Worm (Caenorhabditis elegans) whole organism, L1 larva: Measurements from ENCODE around the gene fipr-6.

Source experiments
- C16A3.4 ChIP-seq: fragments of 150-350 bp; optimal IDR thresholded peaks from 2 replicates; lab custom pipeline; 2014; ENCODE audit warnings: missing biosample characterization, missing genetic modification characterization
- F16B12.6 ChIP-seq: fragments of 150-350 bp; optimal IDR thresholded peaks from 2 replicates; lab custom pipeline; 2014; ENCODE audit warnings: missing biosample characterization, missing genetic modification characterization
- aly-2 ChIP-seq: fragments of 150-350 bp; optimal IDR thresholded peaks from 2 replicates; lab custom pipeline; 2014; ENCODE audit warnings: missing biosample characterization, missing genetic modification characterization
- ceh-8 ChIP-seq: fragments of 200-800 bp; sonication (Bioruptor generic); optimal IDR thresholded peaks from 2 replicates; lab custom pipeline; 2018; ENCODE audit warnings: mild to moderate bottlenecking, missing genetic modification characterization, moderate library complexity, missing compliant biosample characterization
- ceh-82 ChIP-seq, 3 experiments: fragments of 150-350 bp in 1 of 3; sonication (generic microtip) in 2 of 3; optimal IDR thresholded peaks; 2 replicates each; lab custom pipeline; 2014 to 2017; ENCODE audit warnings: missing biosample characterization in 3 of 3, missing genetic modification characterization in 3 of 3
- ceh-88 ChIP-seq: fragments of 200-800 bp; sonication (Bioruptor generic); IDR thresholded peaks from 2 replicates; pipeline ENCODE4 v1.3.6; 2022; ENCODE audit warnings: missing genetic modification characterization, missing compliant biosample characterization
- ceh-90 ChIP-seq: sonication (generic microtip); optimal IDR thresholded peaks from 2 replicates; lab custom pipeline; 2016; ENCODE audit warnings: missing genetic modification characterization, missing compliant biosample characterization
- dpl-1 ChIP-seq, 3 experiments: fragments of 150-350 bp in 2 of 3; sonication (generic microtip) in 1 of 3; optimal IDR thresholded peaks; 2 replicates each; lab custom pipeline; 2014 to 2017; ENCODE audit warnings: missing biosample characterization in 3 of 3, missing genetic modification characterization in 3 of 3, missing genetic modification reagents in 3 of 3
- dsc-1 ChIP-seq: sonication (generic microtip); optimal IDR thresholded peaks from 2 replicates; lab custom pipeline; 2016; ENCODE audit warnings: mild to moderate bottlenecking, missing genetic modification characterization, missing compliant biosample characterization
- efl-1 ChIP-seq, 4 experiments: fragments of 150-350 bp; optimal IDR thresholded peaks in 3 of 4; peaks in 1 of 4; 1 replicate in 1 of 4; 2 replicates in 3 of 4; lab custom pipeline; 2014; ENCODE audit warnings: missing biosample characterization in 2 of 4, missing genetic modification characterization in 2 of 4, missing genetic modification reagents in 2 of 4
- ets-5 ChIP-seq: fragments of 200-800 bp; sonication (Bioruptor generic); IDR thresholded peaks from 2 replicates; pipeline ENCODE4 v1.3.6; 2022; ENCODE audit warnings: missing genetic modification characterization, missing compliant biosample characterization
- fkh-10 ChIP-seq: sonication (generic microtip); optimal IDR thresholded peaks from 2 replicates; lab custom pipeline; 2017; ENCODE audit warnings: missing biosample characterization, missing genetic modification reagents, missing genetic modification characterization
- fkh-4 ChIP-seq: sonication (generic microtip); optimal IDR thresholded peaks from 2 replicates; lab custom pipeline; 2016; ENCODE audit warnings: missing compliant biosample characterization, missing genetic modification characterization, borderline replicate concordance
- fkh-8 ChIP-seq: sonication (generic microtip); optimal IDR thresholded peaks from 2 replicates; lab custom pipeline; 2016; ENCODE audit warnings: mild to moderate bottlenecking, missing genetic modification characterization, missing compliant biosample characterization
- fos-1 ChIP-seq: fragments of 150-350 bp; optimal IDR thresholded peaks from 2 replicates; lab custom pipeline; 2014; ENCODE audit warnings: missing biosample characterization, missing genetic modification characterization
- grh-1 ChIP-seq: fragments of 200-800 bp; sonication (Bioruptor generic); IDR thresholded peaks from 2 replicates; pipeline ENCODE4 v1.3.6; 2022; ENCODE audit warnings: missing genetic modification reagents, missing genetic modification characterization, missing compliant biosample characterization
- hlh-4 ChIP-seq: sonication (generic microtip); optimal IDR thresholded peaks from 2 replicates; lab custom pipeline; 2016; ENCODE audit warnings: mild to moderate bottlenecking, missing genetic modification characterization, missing compliant biosample characterization
- hpl-2 ChIP-seq: fragments of 150-350 bp; optimal IDR thresholded peaks from 2 replicates; lab custom pipeline; 2014; ENCODE audit warnings: missing biosample characterization, missing genetic modification reagents, missing genetic modification characterization
- irx-1 ChIP-seq: sonication (generic microtip); optimal IDR thresholded peaks from 2 replicates; lab custom pipeline; 2016; ENCODE audit warnings: missing genetic modification characterization, missing compliant biosample characterization
- lin-13 ChIP-seq: fragments of 150-350 bp; optimal IDR thresholded peaks from 2 replicates; lab custom pipeline; 2014; ENCODE audit warnings: missing biosample characterization, missing genetic modification reagents, missing genetic modification characterization
- lin-14 ChIP-seq: fragments of 200-800 bp; sonication (Bioruptor generic); optimal IDR thresholded peaks from 2 replicates; lab custom pipeline; 2018; ENCODE audit warnings: mild to moderate bottlenecking, missing genetic modification characterization, moderate library complexity, missing compliant biosample characterization
- lin-35 ChIP-seq, 2 experiments: fragments of 150-350 bp; optimal IDR thresholded peaks; 2 replicates each; lab custom pipeline; 2014; ENCODE audit warnings: missing biosample characterization in 2 of 2, missing genetic modification characterization in 2 of 2, missing genetic modification reagents in 2 of 2
- lir-3 ChIP-seq: sonication (generic microtip); optimal IDR thresholded peaks from 2 replicates; lab custom pipeline; 2016; ENCODE audit warnings: mild to moderate bottlenecking, missing genetic modification characterization, moderate library complexity, missing compliant biosample characterization; ENCODE audit not compliant: poor library complexity
- lsy-2 ChIP-seq, 2 experiments: fragments of 150-350 bp; optimal IDR thresholded peaks; 2 replicates each; lab custom pipeline; 2014; ENCODE audit warnings: missing biosample characterization in 2 of 2, missing genetic modification characterization in 2 of 2
- mab-9 ChIP-seq: fragments of 200-800 bp; sonication (Bioruptor generic); IDR thresholded peaks from 2 replicates; pipeline ENCODE4 v1.3.6; 2022; ENCODE audit warnings: missing genetic modification reagents, missing genetic modification characterization, missing compliant biosample characterization
- mdl-1 ChIP-seq, 2 experiments: fragments of 150-350 bp; optimal IDR thresholded peaks; 2 replicates each; lab custom pipeline; 2014 to 2017; ENCODE audit warnings: missing biosample characterization in 2 of 2, missing genetic modification characterization in 2 of 2, inconsistent platforms in 1 of 2
- mep-1 ChIP-seq: fragments of 150-350 bp; optimal IDR thresholded peaks from 2 replicates; lab custom pipeline; 2014; ENCODE audit warnings: missing biosample characterization, missing genetic modification characterization
- nhr-11 ChIP-seq: fragments of 150-350 bp; optimal IDR thresholded peaks from 2 replicates; lab custom pipeline; 2014; ENCODE audit warnings: missing biosample characterization, missing genetic modification characterization
- nhr-12 ChIP-seq: sonication (generic microtip); optimal IDR thresholded peaks from 2 replicates; lab custom pipeline; 2017; ENCODE audit warnings: missing biosample characterization, missing genetic modification characterization
- nhr-19 ChIP-seq: fragments of 200-800 bp; sonication (Bioruptor generic); conservative IDR thresholded peaks from 2 replicates; pipeline ENCODE4 v1.3.6; 2022; ENCODE audit warnings: missing genetic modification characterization, missing compliant biosample characterization
- nhr-20 ChIP-seq: sonication (generic microtip); optimal IDR thresholded peaks from 2 replicates; lab custom pipeline; 2016; ENCODE audit warnings: mild to moderate bottlenecking, missing genetic modification characterization, missing compliant biosample characterization
- nhr-47 ChIP-seq: sonication (generic microtip); optimal IDR thresholded peaks from 2 replicates; lab custom pipeline; 2016; ENCODE audit warnings: mild to moderate bottlenecking, missing genetic modification characterization, moderate library complexity, missing compliant biosample characterization
- nhr-71 ChIP-seq: sonication (generic microtip); optimal IDR thresholded peaks from 2 replicates; lab custom pipeline; 2016; ENCODE audit warnings: mild to moderate bottlenecking, missing genetic modification characterization, moderate library complexity, missing compliant biosample characterization
- nhr-76 ChIP-seq: sonication (generic microtip); optimal IDR thresholded peaks from 2 replicates; lab custom pipeline; 2017; ENCODE audit warnings: missing biosample characterization, missing genetic modification characterization
- nhr-77 ChIP-seq: fragments of 150-350 bp; optimal IDR thresholded peaks from 2 replicates; lab custom pipeline; 2014; ENCODE audit warnings: missing biosample characterization, missing genetic modification characterization
- nhr-84 ChIP-seq: sonication (generic microtip); optimal IDR thresholded peaks from 2 replicates; lab custom pipeline; 2017; ENCODE audit warnings: missing biosample characterization, missing genetic modification characterization
- nhr-85 ChIP-seq: sonication (generic microtip); peaks from one replicate; lab custom pipeline; 2016; ENCODE audit warnings: missing genetic modification characterization, inconsistent platforms, missing compliant biosample characterization
- pax-3 ChIP-seq: fragments of 200-800 bp; sonication (Bioruptor generic); optimal IDR thresholded peaks from 2 replicates; lab custom pipeline; 2018; ENCODE audit warnings: mild to moderate bottlenecking, missing genetic modification characterization, moderate library complexity, missing compliant biosample characterization
- snu-23 ChIP-seq: sonication (generic microtip); optimal IDR thresholded peaks from 2 replicates; lab custom pipeline; 2016; ENCODE audit warnings: missing genetic modification characterization, missing compliant biosample characterization
- sox-4 ChIP-seq: sonication (generic microtip); optimal IDR thresholded peaks from 2 replicates; lab custom pipeline; 2016; ENCODE audit warnings: missing genetic modification characterization, missing compliant biosample characterization
- swsn-7 ChIP-seq: sonication (generic microtip); optimal IDR thresholded peaks from 2 replicates; lab custom pipeline; 2016; ENCODE audit warnings: missing genetic modification characterization, missing compliant biosample characterization
- unc-130 ChIP-seq: fragments of 150-350 bp; optimal IDR thresholded peaks from 2 replicates; lab custom pipeline; 2017; ENCODE audit warnings: missing biosample characterization, missing genetic modification characterization, inconsistent platforms
- unc-86 ChIP-seq: sonication (generic microtip); optimal IDR thresholded peaks from 2 replicates; lab custom pipeline; 2016; ENCODE audit warnings: missing genetic modification characterization, missing compliant biosample characterization
- xbp-1 ChIP-seq: sonication (generic microtip); optimal IDR thresholded peaks from 2 replicates; lab custom pipeline; 2016; ENCODE audit warnings: missing genetic modification characterization, missing compliant biosample characterization
- ztf-4 ChIP-seq: fragments of 150-350 bp; optimal IDR thresholded peaks from 2 replicates; lab custom pipeline; 2014; ENCODE audit warnings: missing biosample characterization, missing genetic modification characterization

fipr-6 gene

ce11 chrV:10245615-10246014 lies 14.6 kb downstream of the fipr-6 start:
- peak; percentile 6 for TF ChIP-seq dsc-1 (tag; lab: Kevin White, UChicago)
- TF ChIP-seq unc-86 (tag; lab: Kevin White, UChicago) = no peak
- no peak for TF ChIP-seq swsn-7 (tag; lab: Kevin White, UChicago)
- no peak for TF ChIP-seq pax-3
- no peak for TF ChIP-seq fos-1 (tag; lab: Kevin White, UChicago)

ce11 chrV:10246443-10246885 lies 15.4 kb downstream of the fipr-6 start:
- TF ChIP-seq dsc-1 (tag; lab: Kevin White, UChicago) = peak; percentile 91
- no peak for TF ChIP-seq aly-2 (tag; lab: Kevin White, UChicago)
- TF ChIP-seq lin-13 = peak; percentile 13
- 0 out of 2 replicates have a peak, but pooled peaks have one; percentile 48 for TF ChIP-seq ceh-88 (GFP tag; lab: Robert Waterston, UW)
- TF ChIP-seq F16B12.6 (tag; lab: Kevin White, UChicago) = no peak
- TF ChIP-seq hlh-4 (tag; lab: Kevin White, UChicago) = no peak
- TF ChIP-seq grh-1 (GFP tag; lab: Robert Waterston, UW) = no peak
- TF ChIP-seq nhr-84 (tag; lab: Kevin White, UChicago) = no peak
- peak; percentile 89 for TF ChIP-seq fkh-8 (tag; lab: Kevin White, UChicago)
- TF ChIP-seq mab-9 (GFP tag; lab: Robert Waterston, UW) = 0 out of 2 replicates have a peak, but pooled peaks have one; percentile 51
- TF ChIP-seq swsn-7 (tag; lab: Kevin White, UChicago) = peak; percentile 42
- TF ChIP-seq nhr-12 (tag; lab: Kevin White, UChicago) = no peak
- peak; percentile 59 for TF ChIP-seq unc-130 (tag; lab: Kevin White, UChicago)
- peak; percentile 37 for TF ChIP-seq nhr-19 (GFP tag; lab: Robert Waterston, UW)
- TF ChIP-seq lsy-2 (tag; optimal IDR thresholded peaks at IDR 0.05; lab: Kevin White, UChicago) = peak; percentile 53 to 57
- TF ChIP-seq efl-1 (optimal IDR thresholded peaks at IDR 0.05; lab: Kevin White, UChicago) = peak; percentile 35 to 53
- peak; percentile 42 to 79 for TF ChIP-seq efl-1 (GFP tag; optimal IDR thresholded peaks at IDR 0.05 in 1 of 2; lab: Kevin White, UChicago)
- peak; percentile 44 for TF ChIP-seq mep-1 (tag; lab: Kevin White, UChicago)
- peak; percentile 41 for TF ChIP-seq ztf-4 (tag; lab: Kevin White, UChicago)
- no peak for TF ChIP-seq nhr-76 (tag; lab: Kevin White, UChicago)
- TF ChIP-seq lin-14 = peak; percentile 94
- peak; percentile 55 for TF ChIP-seq fkh-4 (tag; lab: Kevin White, UChicago)
- TF ChIP-seq ets-5 = no peak
- TF ChIP-seq fos-1 (tag; lab: Kevin White, UChicago) = peak; percentile 56
- TF ChIP-seq nhr-20 = peak; percentile 30
- TF ChIP-seq nhr-11 (tag; lab: Kevin White, UChicago) = peak; percentile 31
- TF ChIP-seq irx-1 = peak; percentile 20
- TF ChIP-seq nhr-47 = peak; percentile 78
- TF ChIP-seq xbp-1 (tag; lab: Kevin White, UChicago) = peak; percentile 34
- TF ChIP-seq dpl-1 (GFP tag; optimal IDR thresholded peaks at IDR 0.05; lab: Kevin White, UChicago) = peak; percentile 34 to 65 (median 44)
- peak; percentile 31 for TF ChIP-seq ceh-90
- peak in 2 of 3 experiments; percentile 20 to 26 for TF ChIP-seq ceh-82 (tag; optimal IDR thresholded peaks at IDR 0.05; lab: Kevin White, UChicago)
- TF ChIP-seq hpl-2 (GFP tag; lab: Kevin White, UChicago) = no peak
- TF ChIP-seq C16A3.4 (tag; lab: Kevin White, UChicago) = peak; percentile 56
- TF ChIP-seq nhr-71 (tag; lab: Kevin White, UChicago) = peak; percentile 84
- TF ChIP-seq lir-3 (tag; lab: Kevin White, UChicago) = peak; percentile 21
- no peak for TF ChIP-seq nhr-77
- TF ChIP-seq fkh-10 (GFP tag; lab: Kevin White, UChicago) = peak; percentile 16
- peak; percentile 55 to 66 for TF ChIP-seq lin-35 (GFP tag; optimal IDR thresholded peaks at IDR 0.05; lab: Kevin White, UChicago)
- peak; percentile 51 for TF ChIP-seq snu-23
- TF ChIP-seq nhr-85 = peak; percentile 67
- peak; percentile 28 for TF ChIP-seq ceh-8
- TF ChIP-seq sox-4 (tag; lab: Kevin White, UChicago) = peak; percentile 68
- TF ChIP-seq mdl-1 (tag; optimal IDR thresholded peaks at IDR 0.05; lab: Kevin White, UChicago) = peak in 1 of 2 experiments; percentile 89
- peak; percentile 69 for TF ChIP-seq unc-86 (tag; lab: Kevin White, UChicago)
- TF ChIP-seq pax-3 = peak; percentile 75
- TF ChIP-seq, all 84 proteins: peak for 35
